Worm (Caenorhabditis elegans): ENCODE measurements around the gene Y71H2AR.2.

- TF ChIP-seq nhr-237 (tag; optimal IDR thresholded peaks at IDR 0.05) (no peak), unc-62 (GFP tag; optimal IDR thresholded peaks at IDR 0.05 in 1 of 2) (no peak), unc-62 (tag; optimal IDR thresholded peaks at IDR 0.05) (no peak), pha-4 (GFP tag; IDR thresholded peaks at IDR 0.05) (no peak), pha-4 (tag; optimal IDR thresholded peaks at IDR 0.05) (no peak), mdl-1 (tag; optimal IDR thresholded peaks at IDR 0.05) (no peak)
These were observed 6.4 kb downstream of the Y71H2AR.2 start, which contains the start of gene txdc-17 for ce11 chrIII:2834363-2834762.

Measured in whole organism, L4 larva.